Fruit fly (Drosophila melanogaster) whole organism, wandering third instar larva: ENCODE measurements around the gene Gr36a.

Experiments
- CG9705 ChIP-seq: fragments of 200-800 bp; sonication (Bioruptor generic); optimal IDR thresholded peaks from 2 replicates; lab custom pipeline; 2018; ENCODE audit warnings: missing biosample characterization, mild to moderate bottlenecking, missing genetic modification characterization
- GATAd ChIP-seq: sonication (Bioruptor generic); optimal IDR thresholded peaks from 2 replicates; lab custom pipeline; 2016; ENCODE audit warnings: missing biosample characterization, missing genetic modification characterization
- Hnf4 ChIP-seq: fragments of 200-800 bp; sonication (Bioruptor generic); optimal IDR thresholded peaks from 2 replicates; lab custom pipeline; 2016; ENCODE audit warnings: missing biosample characterization, mild to moderate bottlenecking, missing genetic modification characterization
- ey ChIP-seq: fragments of 200-800 bp; sonication (Bioruptor generic); optimal IDR thresholded peaks from 2 replicates; lab custom pipeline; 2016; ENCODE audit warnings: missing biosample characterization, missing genetic modification characterization
- h ChIP-seq: fragments of 200-800 bp; sonication (Bioruptor generic); optimal IDR thresholded peaks from 3 replicates; lab custom pipeline; 2016; ENCODE audit warnings: missing biosample characterization, mild to moderate bottlenecking, missing genetic modification characterization
- sage ChIP-seq: fragments of 200-800 bp; sonication (Bioruptor generic); optimal IDR thresholded peaks from 2 replicates; lab custom pipeline; 2016; ENCODE audit warnings: missing biosample characterization, mild to moderate bottlenecking, missing genetic modification characterization
- usp ChIP-seq: fragments of >200 bp; optimal IDR thresholded peaks from 2 replicates; lab custom pipeline; 2017; ENCODE audit warnings: missing biosample characterization, missing genetic modification characterization
- woc ChIP-seq: sonication (Bioruptor generic); optimal IDR thresholded peaks from 2 replicates; lab custom pipeline; 2016; ENCODE audit warnings: missing biosample characterization, mild to moderate bottlenecking, missing genetic modification characterization

DNA sequence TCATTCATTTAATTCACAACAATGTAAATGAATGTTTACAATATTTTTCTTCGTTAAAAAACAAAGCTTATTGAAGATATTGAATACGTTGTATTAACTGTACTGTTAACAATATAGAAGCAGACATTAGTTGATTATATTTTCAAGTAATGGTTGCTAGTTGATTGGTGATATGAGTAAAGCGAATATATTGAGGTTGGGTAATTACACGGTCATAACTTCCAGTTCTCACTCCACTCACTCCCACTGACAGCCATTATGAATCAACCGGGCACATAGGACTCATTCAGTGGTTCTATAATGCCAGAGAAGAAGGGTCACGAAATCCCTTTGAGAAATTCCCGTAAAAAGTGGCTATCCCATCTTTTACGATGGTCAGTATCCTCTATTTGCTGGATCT is 5.2 kb downstream of the Gr36a start, which contains the start of gene Grl36a:
- no peak for TF ChIP-seq CG9705 (GFP tag; lab: Kevin White, UChicago)
- TF ChIP-seq h (GFP tag; lab: Kevin White, UChicago): no peak
- TF ChIP-seq GATAd (GFP tag; lab: Kevin White, UChicago): no peak
- no peak for TF ChIP-seq usp (GFP tag; lab: Kevin White, UChicago)
- no peak for TF ChIP-seq Hnf4 (GFP tag; lab: Kevin White, UChicago)
- TF ChIP-seq woc: no peak
- no peak for TF ChIP-seq ey
- TF ChIP-seq sage (GFP tag; lab: Kevin White, UChicago): no peak
